Worm (Caenorhabditis elegans) whole organism, L3 larva: ENCODE data around the gene lrx-1.

ENCODE experiments used
- R02D3.7 ChIP-seq: fragments of 150-350 bp; optimal IDR thresholded peaks from 2 replicates; lab custom pipeline; 2014; ENCODE audit warnings: missing biosample characterization, missing genetic modification characterization
- ZK546.5 ChIP-seq: sonication (generic microtip); optimal IDR thresholded peaks from 2 replicates; lab custom pipeline; 2017; ENCODE audit warnings: missing biosample characterization, missing genetic modification characterization
- aly-2 ChIP-seq: fragments of 150-350 bp; optimal IDR thresholded peaks from 2 replicates; lab custom pipeline; 2014; ENCODE audit warnings: missing biosample characterization, missing genetic modification characterization
- ama-1 ChIP-seq: fragments of 150-350 bp; optimal IDR thresholded peaks from 2 replicates; lab custom pipeline; 2018
- ceh-16 ChIP-seq: sonication (generic microtip); optimal IDR thresholded peaks from 2 replicates; lab custom pipeline; 2017; ENCODE audit warnings: missing biosample characterization, missing genetic modification characterization
- ceh-28 ChIP-seq: fragments of 150-350 bp; optimal IDR thresholded peaks from 2 replicates; lab custom pipeline; 2014; ENCODE audit warnings: missing biosample characterization, missing genetic modification reagents, missing genetic modification characterization
- ceh-82 ChIP-seq: fragments of 150-350 bp; optimal IDR thresholded peaks from 2 replicates; lab custom pipeline; 2014; ENCODE audit warnings: missing biosample characterization, missing genetic modification characterization
- ceh-9 ChIP-seq: sonication (generic microtip); optimal IDR thresholded peaks from 2 replicates; lab custom pipeline; 2018; ENCODE audit warnings: missing biosample characterization, missing genetic modification characterization
- daf-12 ChIP-seq: fragments of 150-350 bp; optimal IDR thresholded peaks from 2 replicates; lab custom pipeline; 2014; ENCODE audit warnings: missing biosample characterization, missing genetic modification reagents, missing genetic modification characterization
- egl-27 ChIP-seq: sonication (generic microtip); optimal IDR thresholded peaks from 4 replicates; lab custom pipeline; 2017; ENCODE audit warnings: missing biosample characterization, missing genetic modification reagents, missing genetic modification characterization
- egl-5 ChIP-seq: fragments of 150-350 bp; optimal IDR thresholded peaks from 2 replicates; lab custom pipeline; 2017; ENCODE audit warnings: missing biosample characterization, missing genetic modification reagents, missing genetic modification characterization, inconsistent platforms
- elt-1 ChIP-seq: fragments of 150-350 bp; optimal IDR thresholded peaks from 2 replicates; lab custom pipeline; 2014; ENCODE audit warnings: missing biosample characterization, missing genetic modification characterization
- elt-2 ChIP-seq: sonication (generic microtip); optimal IDR thresholded peaks from 2 replicates; lab custom pipeline; 2016; ENCODE audit warnings: missing genetic modification reagents, mild to moderate bottlenecking, missing genetic modification characterization, missing compliant biosample characterization
- elt-3 ChIP-seq, 3 experiments: fragments of 150-350 bp in 1 of 3; sonication (generic microtip) in 2 of 3; optimal IDR thresholded peaks; 2 replicates in 2 of 3; 4 replicates in 1 of 3; lab custom pipeline; 2014 to 2017; ENCODE audit warnings: missing biosample characterization in 3 of 3, missing genetic modification characterization in 3 of 3
- eor-1 ChIP-seq, 2 experiments: fragments of 150-350 bp; optimal IDR thresholded peaks; 2 replicates each; lab custom pipeline; 2014 to 2018; ENCODE audit warnings: missing biosample characterization in 2 of 2, missing genetic modification characterization in 2 of 2
- fkh-2 ChIP-seq: fragments of 150-350 bp; optimal IDR thresholded peaks from 2 replicates; lab custom pipeline; 2014; ENCODE audit warnings: missing biosample characterization, missing genetic modification reagents, missing genetic modification characterization
- fos-1 ChIP-seq: fragments of 150-350 bp; optimal IDR thresholded peaks from 2 replicates; lab custom pipeline; 2014; ENCODE audit warnings: missing biosample characterization, missing genetic modification characterization
- lin-39 ChIP-seq: fragments of 150-350 bp; optimal IDR thresholded peaks from 2 replicates; lab custom pipeline; 2018; ENCODE audit warnings: missing biosample characterization, missing genetic modification reagents, missing genetic modification characterization
- mdl-1 ChIP-seq: fragments of 150-350 bp; optimal IDR thresholded peaks from 2 replicates; lab custom pipeline; 2014; ENCODE audit warnings: missing biosample characterization, missing genetic modification characterization
- nfya-1 ChIP-seq: sonication (generic microtip); optimal IDR thresholded peaks from 2 replicates; lab custom pipeline; 2017; ENCODE audit warnings: missing genetic modification characterization, mild to moderate bottlenecking, missing compliant biosample characterization, antibody characterized with exemption, moderate library complexity; ENCODE audit not compliant: insufficient read depth
- nhr-23 ChIP-seq: fragments of 150-350 bp; optimal IDR thresholded peaks from 2 replicates; lab custom pipeline; 2014; ENCODE audit warnings: missing biosample characterization, missing genetic modification reagents, missing genetic modification characterization
- nhr-25 ChIP-seq: sonication (generic microtip); optimal IDR thresholded peaks from 2 replicates; lab custom pipeline; 2017; ENCODE audit warnings: missing biosample characterization, missing genetic modification characterization
- nhr-43 ChIP-seq: sonication (generic microtip); optimal IDR thresholded peaks from 2 replicates; lab custom pipeline; 2016; ENCODE audit warnings: mild to moderate bottlenecking, missing genetic modification characterization, missing compliant biosample characterization; ENCODE audit not compliant: poor library complexity, severe bottlenecking
- nhr-67 ChIP-seq: fragments of 150-350 bp; optimal IDR thresholded peaks from 2 replicates; lab custom pipeline; 2014; ENCODE audit warnings: missing biosample characterization, missing genetic modification characterization
- pha-4 ChIP-seq: fragments of 150-350 bp; optimal IDR thresholded peaks from 2 replicates; lab custom pipeline; 2014; ENCODE audit warnings: missing biosample characterization, missing genetic modification reagents, missing genetic modification characterization
- pqm-1 ChIP-seq: fragments of 150-350 bp; optimal IDR thresholded peaks from 2 replicates; lab custom pipeline; 2017; ENCODE audit warnings: missing biosample characterization, missing genetic modification characterization, inconsistent platforms
- skn-1 ChIP-seq: fragments of 150-350 bp; optimal IDR thresholded peaks from 2 replicates; lab custom pipeline; 2014; ENCODE audit warnings: missing biosample characterization, missing genetic modification characterization
- snpc-4 ChIP-seq: fragments of 150-350 bp; optimal IDR thresholded peaks from 2 replicates; lab custom pipeline; 2014; ENCODE audit warnings: missing biosample characterization, missing genetic modification characterization
- tbx-2 ChIP-seq: sonication (generic microtip); optimal IDR thresholded peaks from 2 replicates; lab custom pipeline; 2016; ENCODE audit warnings: mild to moderate bottlenecking, missing genetic modification characterization, missing compliant biosample characterization
- zag-1 ChIP-seq: fragments of 150-350 bp; optimal IDR thresholded peaks from 2 replicates; lab custom pipeline; 2014; ENCODE audit warnings: missing biosample characterization, missing genetic modification characterization
- ztf-11 ChIP-seq: fragments of 150-350 bp; optimal IDR thresholded peaks from 2 replicates; lab custom pipeline; 2014; ENCODE audit warnings: missing biosample characterization, missing genetic modification characterization
- ztf-4 ChIP-seq: fragments of 150-350 bp; optimal IDR thresholded peaks from 2 replicates; lab custom pipeline; 2014; ENCODE audit warnings: missing biosample characterization, missing genetic modification characterization

The lrx-1 gene

DNA sequence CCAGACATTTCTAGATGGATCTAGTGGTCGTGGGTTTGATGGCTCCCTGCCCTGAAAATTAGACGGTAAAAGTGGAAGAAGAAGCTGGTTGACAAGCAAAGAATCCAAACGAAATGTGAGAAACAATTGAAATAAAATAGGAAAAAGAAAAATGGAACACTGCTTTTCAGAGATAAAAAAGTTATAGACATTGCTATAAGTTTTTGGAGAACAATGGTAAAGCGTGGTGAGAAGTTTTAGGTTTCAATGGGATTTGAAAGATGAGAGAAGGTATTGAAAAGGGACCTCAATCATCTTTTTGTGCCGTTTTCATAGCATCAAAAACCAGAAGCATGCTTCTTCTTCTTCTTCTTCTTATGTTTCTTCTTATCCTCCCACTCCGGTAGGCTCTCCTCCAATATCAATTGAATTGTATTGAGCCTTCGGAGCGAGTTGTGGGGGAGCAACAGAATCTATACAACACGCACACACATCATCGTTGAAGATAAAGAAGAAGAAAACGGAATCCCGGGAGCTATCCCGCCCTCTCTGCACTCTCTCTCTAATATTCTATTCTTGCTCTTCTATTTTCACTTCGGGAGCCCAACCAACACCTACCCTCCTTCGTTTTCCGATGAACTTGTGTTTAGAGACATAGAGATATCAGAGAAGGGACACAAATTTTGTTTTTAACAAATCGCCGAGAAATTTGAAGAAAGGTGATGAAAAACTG is 17.9 kb upstream of the lrx-1 start, which contains the start of gene myo-3:
TSS of gene myo-3 (minus strand) at position 51 of the 712 bp plus-strand sequence.
- TF ChIP-seq nfya-1 (tag; lab: Kevin White, UChicago) (no peak), ztf-4 (tag; lab: Kevin White, UChicago) (no peak), daf-12 (no peak), elt-2 (tag; lab: Kevin White, UChicago) (no peak), fos-1 (tag; lab: Kevin White, UChicago) (no peak), nhr-23 (tag; lab: Kevin White, UChicago) (no peak), nhr-67 (tag; lab: Kevin White, UChicago) (no peak), R02D3.7 (no peak), pqm-1 (no peak), tbx-2 (tag; lab: Kevin White, UChicago) (no peak), ceh-16 (tag; lab: Kevin White, UChicago) (no peak), egl-5 (tag; lab: Kevin White, UChicago) (no peak), elt-3 (tag; optimal IDR thresholded peaks at IDR 0.05; lab: Kevin White, UChicago) (no peak)
- TF ChIP-seq, all 47 proteins: peak for 0

DNA sequence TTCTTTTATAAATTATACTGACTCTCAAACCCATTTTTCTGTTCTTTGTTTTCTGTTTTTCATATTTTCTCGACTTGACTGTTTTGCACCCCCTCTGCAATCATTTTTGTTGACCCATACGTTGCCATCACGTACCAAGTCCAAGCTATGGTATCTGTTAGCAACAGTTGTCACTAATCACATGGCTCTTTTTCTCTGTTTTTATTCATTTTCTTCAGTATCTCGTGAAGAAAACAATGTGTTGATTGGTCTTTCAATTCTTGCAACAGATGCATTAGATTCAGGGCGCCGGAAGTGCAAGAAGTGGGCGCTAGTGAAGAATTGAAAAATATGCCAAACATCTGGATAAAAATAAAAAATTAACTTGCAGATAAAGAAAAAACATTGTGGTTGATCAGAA is 16.9 kb upstream of the lrx-1 start:
- TF ChIP-seq mdl-1 (tag; lab: Kevin White, UChicago), result no peak
- TF ChIP-seq ceh-28, result no peak
- TF ChIP-seq lin-39 (tag; lab: Kevin White, UChicago), result peak; percentile 9
- no peak for TF ChIP-seq ama-1
- TF ChIP-seq ZK546.5 (tag; lab: Kevin White, UChicago), result no peak
- TF ChIP-seq elt-2 (tag; lab: Kevin White, UChicago), result no peak
- TF ChIP-seq nhr-25 (tag; lab: Kevin White, UChicago), result no peak
- peak; percentile 45 for TF ChIP-seq nfya-1 (tag; lab: Kevin White, UChicago)
- TF ChIP-seq ztf-11, result no peak
- no peak for TF ChIP-seq nhr-67 (tag; lab: Kevin White, UChicago)
- no peak for TF ChIP-seq fos-1 (tag; lab: Kevin White, UChicago)
- TF ChIP-seq ztf-4 (tag; lab: Kevin White, UChicago), result no peak
- no peak for TF ChIP-seq pha-4 (tag; lab: Kevin White, UChicago)
- TF ChIP-seq elt-3 (tag; optimal IDR thresholded peaks at IDR 0.05; lab: Kevin White, UChicago), result no peak
- no peak for TF ChIP-seq ceh-9 (tag; lab: Kevin White, UChicago)
- peak; percentile 29 for TF ChIP-seq egl-5 (tag; lab: Kevin White, UChicago)
- TF ChIP-seq zag-1 (tag; lab: Kevin White, UChicago), result no peak
- no peak for TF ChIP-seq pqm-1
- no peak for TF ChIP-seq ceh-16 (tag; lab: Kevin White, UChicago)
- no peak for TF ChIP-seq elt-1 (tag; lab: Kevin White, UChicago)

DNA sequence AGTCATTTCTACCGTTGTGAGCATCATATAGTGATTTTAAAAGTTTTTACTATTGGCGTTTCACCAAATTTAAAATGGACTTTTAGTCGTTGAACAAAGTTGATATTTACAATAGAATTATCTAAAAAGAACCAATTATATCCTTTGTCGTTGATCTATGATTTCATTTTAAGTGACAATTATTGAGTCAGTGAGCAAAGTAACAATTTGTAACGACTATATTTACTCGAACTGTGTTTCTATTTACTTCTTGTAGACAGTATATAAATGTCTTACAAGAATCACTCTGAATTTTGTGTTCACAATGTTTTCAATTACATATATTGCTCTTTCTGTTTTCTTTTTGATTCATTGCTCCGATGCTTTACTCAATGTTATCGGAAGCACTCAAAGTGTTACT is 11.2 kb upstream of the lrx-1 start, which contains the start of gene ttr-22:
TSS of gene ttr-22 (plus strand) at position 301 of the 400 bp plus-strand sequence.
- TF ChIP-seq aly-2 (tag; lab: Kevin White, UChicago), result no peak
- TF ChIP-seq nhr-43 (tag; lab: Kevin White, UChicago), result no peak
- no peak for TF ChIP-seq ceh-9 (tag; lab: Kevin White, UChicago)
- TF ChIP-seq egl-5 (tag; lab: Kevin White, UChicago), result no peak
- TF ChIP-seq pha-4 (tag; lab: Kevin White, UChicago), result no peak
- TF ChIP-seq eor-1 (tag; optimal IDR thresholded peaks at IDR 0.05; lab: Kevin White, UChicago), result no peak
- TF ChIP-seq skn-1 (tag; lab: Kevin White, UChicago), result no peak
- no peak for TF ChIP-seq fkh-2 (tag; lab: Kevin White, UChicago)
- no peak for TF ChIP-seq zag-1 (tag; lab: Kevin White, UChicago)

DNA sequence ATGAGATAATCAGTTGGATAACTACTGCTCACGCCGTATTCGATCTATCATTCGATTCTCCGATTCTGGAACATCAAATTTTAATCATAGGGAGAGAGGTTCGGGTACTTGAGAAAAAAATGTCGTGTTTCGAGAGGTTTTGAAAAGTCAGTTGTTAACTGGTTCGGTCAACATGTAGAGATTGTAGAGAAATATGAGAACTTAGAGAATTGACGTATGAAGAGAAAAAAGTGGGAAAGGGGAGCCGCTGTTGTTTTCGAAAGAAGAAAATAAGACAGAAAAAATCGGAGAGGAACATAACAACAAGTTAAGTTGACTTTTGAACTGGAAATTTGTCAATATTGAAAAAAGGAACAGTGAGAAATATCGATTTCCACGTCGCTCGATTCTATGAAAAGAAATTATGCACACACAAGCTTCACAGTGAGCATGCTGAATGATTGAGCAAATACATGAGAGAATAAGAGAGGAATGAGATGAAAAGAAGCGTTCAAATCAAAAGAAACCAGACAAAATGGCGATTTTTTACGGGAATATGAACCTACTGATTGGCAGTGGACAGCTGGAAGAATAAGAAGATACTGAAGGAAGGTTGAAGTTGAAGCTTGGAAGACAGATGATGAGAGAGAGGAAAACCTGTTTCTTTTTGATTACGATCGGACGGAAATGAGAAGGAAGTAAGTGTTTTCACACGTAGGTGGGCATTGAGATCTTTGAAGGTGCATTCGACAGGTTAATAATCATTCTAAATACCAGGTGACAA is 7.2 kb upstream of the lrx-1 start, which contains the start of the genes T04H1.13, slfl-5 and rad-50:
TSS of gene T04H1.13 (minus strand) at position 51 of the 763 bp plus-strand sequence.
TSS of gene slfl-5 (minus strand) at position 65 of the 763 bp plus-strand sequence.
TSS of gene rad-50 (plus strand) at position 667 of the 763 bp plus-strand sequence.
- TF ChIP-seq snpc-4 (peak; percentile 9), aly-2 (tag; lab: Kevin White, UChicago) (no peak), ceh-82 (tag; lab: Kevin White, UChicago) (no peak), egl-27 (no peak), zag-1 (tag; lab: Kevin White, UChicago) (no peak), pha-4 (tag; lab: Kevin White, UChicago) (peak; percentile 96), nhr-23 (tag; lab: Kevin White, UChicago) (peak; percentile 20)
